Worm (Caenorhabditis elegans) whole organism, L4 larva: ENCODE data around the gene ubc-18.

Experiments
- D1046.2 ChIP-seq: fragments of 200-800 bp; sonication (Bioruptor generic); IDR thresholded peaks from 2 replicates; pipeline ENCODE4 v1.3.6; 2022; ENCODE audit warnings: missing genetic modification characterization, missing compliant biosample characterization
- aha-1 ChIP-seq: fragments of 150-350 bp; peaks from one replicate; lab custom pipeline; 2014; ENCODE audit warnings: missing biosample characterization, missing genetic modification characterization
- mxl-2 ChIP-seq: fragments of 200-800 bp; sonication (Bioruptor generic); conservative IDR thresholded peaks from 2 replicates; pipeline ENCODE4 v1.3.6; 2022; ENCODE audit warnings: missing genetic modification reagents, missing genetic modification characterization, missing compliant biosample characterization

- TF ChIP-seq mxl-2: no peak
- TF ChIP-seq aha-1 (tag; lab: Kevin White, UChicago): no peak
- no peak for TF ChIP-seq D1046.2 (GFP tag; lab: Robert Waterston, UW)
Observed at ce11 chrIII:7056241-7056640, 12.1 kb downstream of the ubc-18 start, which contains the start of gene R01H2.2.
